Fruit fly (Drosophila melanogaster) whole organism, adult: ENCODE results near the gene sordd2.
A peak's percentile ranks its signal among the peaks of the same experiment; 100 is the strongest.

Experiments
- CG11617 ChIP-seq: fragments of 200-800 bp; sonication (Bioruptor generic); optimal IDR thresholded peaks from 2 replicates; lab custom pipeline; 2017; ENCODE audit warnings: mild to moderate bottlenecking, missing biosample characterization, missing genetic modification reagents, missing genetic modification characterization
- CG12768 ChIP-seq: fragments of 200-800 bp; sonication (Bioruptor generic); optimal IDR thresholded peaks from 2 replicates; lab custom pipeline; 2017; ENCODE audit warnings: missing biosample characterization, missing genetic modification characterization, mild to moderate bottlenecking, moderate library complexity, missing genetic modification reagents
- CG14711 ChIP-seq: fragments of 200-800 bp; sonication (Bioruptor generic); optimal IDR thresholded peaks from 2 replicates; lab custom pipeline; 2018; ENCODE audit warnings: missing biosample characterization, mild to moderate bottlenecking, missing genetic modification characterization, moderate library complexity
- CG1620 ChIP-seq: fragments of 200-800 bp; sonication (Bioruptor generic); optimal IDR thresholded peaks from 2 replicates; lab custom pipeline; 2016; ENCODE audit warnings: missing biosample characterization, missing genetic modification characterization
- CG33017 ChIP-seq: fragments of 200-800 bp; sonication (Bioruptor generic); optimal IDR thresholded peaks from 2 replicates; lab custom pipeline; 2018; ENCODE audit warnings: missing biosample characterization, mild to moderate bottlenecking, missing genetic modification characterization, moderate library complexity
- CG5204 ChIP-seq: fragments of 200-800 bp; sonication (Bioruptor generic); optimal IDR thresholded peaks from 2 replicates; lab custom pipeline; 2016; ENCODE audit warnings: missing biosample characterization, missing genetic modification characterization
- CG7045 ChIP-seq: fragments of 200-800 bp; sonication (Bioruptor generic); optimal IDR thresholded peaks from 2 replicates; lab custom pipeline; 2017; ENCODE audit warnings: missing biosample characterization, mild to moderate bottlenecking, missing genetic modification characterization
- CG7101 ChIP-seq: fragments of 200-800 bp; sonication (Bioruptor generic); optimal IDR thresholded peaks from 2 replicates; lab custom pipeline; 2018; ENCODE audit warnings: missing biosample characterization, mild to moderate bottlenecking, missing genetic modification characterization, moderate library complexity
- Clk ChIP-seq: fragments of 200-800 bp; sonication (Bioruptor generic); optimal IDR thresholded peaks from 2 replicates; lab custom pipeline; 2017; ENCODE audit warnings: missing biosample characterization, missing genetic modification characterization
- Crg-1 ChIP-seq: fragments of 200-800 bp; sonication (Bioruptor generic); optimal IDR thresholded peaks from 2 replicates; lab custom pipeline; 2016; ENCODE audit warnings: missing biosample characterization, missing genetic modification characterization
- Hr96 ChIP-seq: fragments of 200-800 bp; sonication (Bioruptor generic); optimal IDR thresholded peaks from 2 replicates; lab custom pipeline; 2016; ENCODE audit warnings: missing biosample characterization, missing genetic modification characterization
- Mnt ChIP-seq: fragments of 200-800 bp; sonication (Bioruptor generic); optimal IDR thresholded peaks from 2 replicates; lab custom pipeline; 2016; ENCODE audit warnings: missing biosample characterization, mild to moderate bottlenecking, missing genetic modification characterization
- bab1 ChIP-seq: fragments of 200-800 bp; sonication (Bioruptor generic); optimal IDR thresholded peaks from 3 replicates; lab custom pipeline; 2019; ENCODE audit warnings: missing biosample characterization, mild to moderate bottlenecking, missing genetic modification characterization, moderate library complexity
- cic ChIP-seq: fragments of 200-800 bp; sonication (Bioruptor generic); optimal IDR thresholded peaks from 2 replicates; lab custom pipeline; 2017; ENCODE audit warnings: missing biosample characterization, mild to moderate bottlenecking, missing genetic modification characterization, moderate library complexity
- cnc ChIP-seq, 2 experiments: fragments of >200 bp; optimal IDR thresholded peaks; 2 replicates each; lab custom pipeline; 2017
- kay ChIP-seq: fragments of 200-800 bp; sonication (Bioruptor generic); peaks from one replicate; lab custom pipeline; 2016; ENCODE audit warnings: missing biosample characterization, missing genetic modification characterization, borderline replicate concordance
- ovo ChIP-seq: fragments of 200-800 bp; sonication (Bioruptor generic); optimal IDR thresholded peaks from 2 replicates; lab custom pipeline; 2016; ENCODE audit warnings: missing biosample characterization, missing genetic modification characterization
- pad ChIP-seq: fragments of 200-800 bp; sonication (Bioruptor generic); optimal IDR thresholded peaks from 3 replicates; lab custom pipeline; 2017; ENCODE audit warnings: missing biosample characterization, missing genetic modification characterization, mild to moderate bottlenecking, moderate library complexity, missing genetic modification reagents
- tj ChIP-seq: fragments of 200-800 bp; sonication (Bioruptor generic); optimal IDR thresholded peaks from 3 replicates; lab custom pipeline; 2017; ENCODE audit warnings: missing biosample characterization, mild to moderate bottlenecking, missing genetic modification characterization, moderate library complexity
- toe ChIP-seq: fragments of 200-800 bp; sonication (Bioruptor generic); optimal IDR thresholded peaks from 2 replicates; lab custom pipeline; 2016; ENCODE audit warnings: missing biosample characterization, missing genetic modification characterization

sordd2 gene

DNA sequence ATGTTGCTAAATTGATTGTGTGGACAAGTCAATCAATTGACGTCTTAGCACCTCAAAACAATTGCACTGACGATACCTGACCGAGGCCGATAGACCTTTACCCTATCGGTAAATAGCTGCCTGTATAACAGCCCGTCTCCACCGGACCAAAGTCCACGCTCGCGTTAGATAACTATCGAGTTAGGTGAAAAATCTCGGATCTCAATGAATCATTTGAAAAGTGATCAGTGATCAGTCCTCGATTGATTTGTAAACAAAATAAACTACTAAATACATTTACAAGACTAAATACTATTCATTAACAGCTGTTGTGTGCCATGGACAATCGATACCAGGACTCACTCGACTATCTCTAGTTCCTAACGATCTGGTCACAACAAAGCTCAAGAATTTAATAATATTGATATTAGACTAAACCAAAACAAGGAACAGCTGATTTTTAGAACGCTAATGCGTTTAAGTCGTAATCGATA, at the start of gene sordd2, which contains the start of gene CG15602:
TSS of gene sordd2 (minus strand) at position 78 of the 473 bp plus-strand sequence.
TSS of gene CG15602 (plus strand) at position 342 of the 473 bp plus-strand sequence.
- TF ChIP-seq kay (GFP tag; lab: Kevin White, UChicago) (peak; percentile 57), toe (peak; percentile 13)

DNA sequence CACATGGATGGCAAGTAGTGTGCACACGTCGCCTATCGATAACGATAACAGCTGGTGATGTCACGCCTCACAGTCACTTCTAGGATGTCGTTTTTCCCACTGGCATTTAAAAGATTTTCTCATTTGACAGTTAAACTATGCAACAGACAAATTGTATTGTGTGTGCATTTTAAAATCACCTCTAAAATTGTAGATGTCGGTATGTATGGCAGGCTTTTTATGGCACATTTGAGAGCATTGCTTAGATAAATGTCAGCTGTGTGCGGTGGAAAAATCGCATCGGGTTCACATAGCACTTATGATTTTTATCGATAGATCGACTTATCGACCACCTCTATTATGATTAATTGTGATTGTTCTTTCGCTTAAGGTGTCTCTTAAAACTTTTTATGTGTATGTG, 45.2 kb upstream of the sordd2 start, which contains the start of the genes ArgRS and CG8578:
TSS of gene ArgRS (minus strand) at position 7 of the 400 bp plus-strand sequence.
TSS of gene CG8578 (plus strand) at position 338 of the 400 bp plus-strand sequence.
- TF ChIP-seq Clk (GFP tag; lab: Kevin White, UChicago), result no peak
- peak; percentile 88 for TF ChIP-seq Mnt (GFP tag; lab: Kevin White, UChicago)
- TF ChIP-seq Hr96 (GFP tag; lab: Kevin White, UChicago), result no peak
- TF ChIP-seq CG5204 (GFP tag; lab: Kevin White, UChicago), result no peak
- TF ChIP-seq ovo (GFP tag; lab: Kevin White, UChicago), result no peak
- TF ChIP-seq bab1, result peak; percentile 53
- TF ChIP-seq CG7101 (tag; lab: Kevin White, UChicago), result peak; percentile 51
- TF ChIP-seq CG7045 (GFP tag; lab: Kevin White, UChicago), result no peak
- peak; percentile 73 for TF ChIP-seq CG1620 (GFP tag; lab: Kevin White, UChicago)
- peak; percentile 79 for TF ChIP-seq toe
- TF ChIP-seq CG11617 (GFP tag; lab: Kevin White, UChicago), result peak; percentile 70
- no peak for TF ChIP-seq CG33017 (tag; lab: Kevin White, UChicago)
- TF ChIP-seq CG14711, result peak; percentile 22
- no peak for TF ChIP-seq kay (GFP tag; lab: Kevin White, UChicago)
- peak; percentile 50 for TF ChIP-seq pad (GFP tag; lab: Kevin White, UChicago)
- no peak for TF ChIP-seq tj
- TF ChIP-seq CG12768, result peak; percentile 11
- TF ChIP-seq cic (GFP tag; lab: Kevin White, UChicago), result peak; percentile 16
- no peak for TF ChIP-seq Crg-1 (GFP tag; lab: Kevin White, UChicago)
- TF ChIP-seq cnc (optimal IDR thresholded peaks at IDR 0.05; lab: Kevin White, UChicago), result no peak

DNA sequence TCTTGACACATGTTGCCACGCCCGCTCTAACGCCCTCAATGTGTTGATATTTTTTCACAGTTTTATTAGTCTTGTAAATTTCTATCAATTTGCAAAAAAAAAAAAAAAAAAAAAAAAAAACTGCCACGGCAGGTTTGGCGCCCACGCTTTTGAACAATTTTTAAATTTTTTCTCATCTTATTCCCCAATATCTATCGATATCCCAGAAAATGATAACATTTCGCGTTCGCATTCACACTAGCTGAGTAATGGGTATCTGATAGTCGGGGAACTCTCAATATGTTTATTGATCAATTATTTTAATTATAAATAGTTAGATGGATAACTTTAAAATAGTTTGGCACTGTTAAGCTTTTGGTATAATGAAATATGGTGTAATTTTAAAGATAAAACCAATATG, 42.4 kb upstream of the sordd2 start:
- TF ChIP-seq cic (GFP tag; lab: Kevin White, UChicago) (no peak), CG1620 (GFP tag; lab: Kevin White, UChicago) (no peak), Crg-1 (GFP tag; lab: Kevin White, UChicago) (no peak)

DNA sequence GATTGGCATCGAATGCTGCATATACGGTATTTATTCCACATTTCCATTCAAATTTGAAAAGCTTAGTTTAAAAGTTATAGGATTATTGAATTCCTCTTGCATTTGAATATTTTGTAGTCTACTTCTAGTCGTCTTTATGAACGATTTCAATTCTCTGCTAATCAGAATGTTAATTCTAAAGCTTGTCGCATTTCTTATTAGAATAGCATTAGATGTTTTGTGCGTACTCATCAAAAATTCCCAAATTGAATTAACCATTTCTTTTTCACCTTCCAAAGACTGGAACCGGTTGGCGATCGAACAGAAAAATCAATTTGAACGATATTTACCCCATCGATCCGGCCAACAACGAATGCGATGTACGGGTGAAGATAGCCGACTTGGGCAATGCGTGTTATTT, 41.0 kb upstream of the sordd2 start:
- TF ChIP-seq cnc (optimal IDR thresholded peaks at IDR 0.05; lab: Kevin White, UChicago) (no peak), Crg-1 (GFP tag; lab: Kevin White, UChicago) (no peak), CG14711 (no peak), Hr96 (GFP tag; lab: Kevin White, UChicago) (no peak), CG1620 (GFP tag; lab: Kevin White, UChicago) (no peak), pad (GFP tag; lab: Kevin White, UChicago) (no peak), CG11617 (GFP tag; lab: Kevin White, UChicago) (no peak), CG12768 (no peak), CG7045 (GFP tag; lab: Kevin White, UChicago) (no peak), tj (no peak), CG33017 (tag; lab: Kevin White, UChicago) (no peak), toe (no peak), CG5204 (GFP tag; lab: Kevin White, UChicago) (no peak), kay (GFP tag; lab: Kevin White, UChicago) (no peak), ovo (GFP tag; lab: Kevin White, UChicago) (no peak), Clk (GFP tag; lab: Kevin White, UChicago) (no peak)

DNA sequence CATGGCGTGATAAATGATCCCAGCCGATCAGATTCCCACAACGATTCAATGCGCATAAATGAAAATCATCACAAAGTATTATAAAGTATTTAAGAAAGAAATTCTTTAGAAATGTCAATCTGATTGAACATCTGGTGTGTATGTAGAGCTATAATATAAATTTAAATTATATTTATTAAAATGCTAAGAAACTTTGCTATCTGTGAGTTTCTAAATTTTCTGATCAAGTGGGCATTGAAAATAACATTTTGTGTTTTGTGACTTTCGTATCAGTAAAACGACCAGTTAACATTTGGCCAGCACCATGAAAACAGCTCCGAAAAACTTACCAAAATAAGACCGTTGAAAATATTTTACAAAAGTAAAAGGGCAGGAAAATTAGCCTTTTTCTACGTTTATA, 38.6 kb upstream of the sordd2 start, which contains the start of gene CG8565:
TSS of gene CG8565 (plus strand) at position 301 of the 400 bp plus-strand sequence.
- TF ChIP-seq Clk (GFP tag; lab: Kevin White, UChicago) (no peak), tj (no peak), CG12768 (no peak), kay (GFP tag; lab: Kevin White, UChicago) (no peak), cic (GFP tag; lab: Kevin White, UChicago) (no peak), cnc (optimal IDR thresholded peaks at IDR 0.05; lab: Kevin White, UChicago) (no peak), toe (no peak)

DNA sequence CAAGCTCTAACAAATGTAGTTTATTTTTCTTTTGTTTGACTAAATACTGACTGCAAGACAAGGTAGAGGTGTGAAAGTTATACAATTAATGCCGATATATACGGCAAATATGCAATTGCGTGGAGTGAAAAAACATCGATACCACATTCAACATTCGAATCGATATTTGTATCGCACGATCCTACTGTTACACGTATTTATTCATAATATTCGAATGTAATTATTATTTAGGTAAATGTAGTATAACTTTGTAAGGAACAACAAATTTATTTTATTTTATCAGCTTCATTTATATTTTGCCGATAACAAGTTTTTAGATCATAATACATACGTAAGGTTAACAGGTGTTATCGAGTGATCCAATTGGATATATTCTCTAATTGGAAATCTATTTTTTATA, 36.4 kb upstream of the sordd2 start, which contains the start of gene Chc:
TSS of gene Chc (minus strand) at position 98 of the 400 bp plus-strand sequence.
- TF ChIP-seq CG14711 (peak; percentile 10), toe (peak; percentile 2), CG7101 (tag; lab: Kevin White, UChicago) (peak; percentile 26), CG1620 (GFP tag; lab: Kevin White, UChicago) (peak; percentile 59), Mnt (GFP tag; lab: Kevin White, UChicago) (peak; percentile 24), kay (GFP tag; lab: Kevin White, UChicago) (no peak), bab1 (peak; percentile 52), tj (no peak)

DNA sequence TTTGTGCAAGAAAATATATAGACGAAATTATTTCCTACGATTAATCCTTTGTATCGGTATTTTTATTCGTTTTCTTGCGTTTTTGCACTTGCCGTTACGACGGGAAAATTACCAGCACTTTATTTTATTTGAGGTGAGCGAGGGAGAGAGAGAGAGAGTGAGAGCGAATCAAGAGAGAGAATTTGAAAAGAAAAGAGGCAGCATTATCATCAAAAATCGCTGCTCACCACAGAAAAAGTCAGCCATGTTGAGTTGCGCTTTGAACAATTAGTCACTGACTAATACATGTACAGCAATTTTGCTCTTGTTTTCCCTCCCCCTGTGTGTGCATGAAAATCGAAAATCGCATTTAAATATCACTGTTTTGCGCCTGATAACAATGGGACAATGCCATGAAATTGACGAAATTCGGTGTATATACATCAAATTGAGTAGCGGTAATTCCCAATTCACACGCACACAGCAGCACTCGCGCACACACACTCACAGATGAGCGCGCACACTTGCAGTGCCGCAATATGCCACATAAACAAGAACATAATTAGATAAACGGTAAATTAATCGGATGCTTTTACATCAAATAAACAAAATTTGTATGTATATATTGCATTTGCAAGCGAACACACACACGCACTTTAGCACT, 35.8 kb upstream of the sordd2 start:
- no peak for TF ChIP-seq CG33017 (tag; lab: Kevin White, UChicago)
- peak; percentile 96 for TF ChIP-seq kay (GFP tag; lab: Kevin White, UChicago)
- TF ChIP-seq CG11617 (GFP tag; lab: Kevin White, UChicago), result peak; percentile 38
- peak; percentile 29 for TF ChIP-seq ovo (GFP tag; lab: Kevin White, UChicago)
- peak; percentile 74 for TF ChIP-seq pad (GFP tag; lab: Kevin White, UChicago)
- no peak for TF ChIP-seq bab1
- TF ChIP-seq Mnt (GFP tag; lab: Kevin White, UChicago), result peak; percentile 43
- TF ChIP-seq tj, result peak; percentile 80
